Worm (Caenorhabditis elegans): ENCODE data around the gene C33C12.12.
A peak's percentile ranks its signal among the peaks of the same experiment; 100 is the strongest.

Gene C33C12.12

ce11 chrII:2146900-2147375, 23.0 kb downstream of the C33C12.12 start, which contains the start of gene C40A11.2:
Gene C40A11.2 (plus strand): TSS chrII:2146950.
- TF ChIP-seq unc-62 (GFP tag; optimal IDR thresholded peaks at IDR 0.05 in 1 of 2), result peak in 1 of 2 experiments; percentile 52
- no peak for TF ChIP-seq unc-62 (tag; optimal IDR thresholded peaks at IDR 0.05)
- TF ChIP-seq mxl-3 (GFP tag; optimal IDR thresholded peaks at IDR 0.05), result no peak

- TF ChIP-seq nhr-11 (tag; optimal IDR thresholded peaks at IDR 0.05) (no peak), fkh-10 (GFP tag; optimal IDR thresholded peaks at IDR 0.05) (no peak), hif-1 (tag; optimal IDR thresholded peaks at IDR 0.05) (no peak), rbr-2 (tag; optimal IDR thresholded peaks at IDR 0.05) (no peak), php-3 (GFP tag; IDR thresholded peaks at IDR 0.05) (no peak), ama-1 (optimal IDR thresholded peaks at IDR 0.05) (no peak), ceh-62 (tag; optimal IDR thresholded peaks at IDR 0.05) (no peak), lin-13 (GFP tag; optimal IDR thresholded peaks at IDR 0.05) (no peak), unc-39 (tag; optimal IDR thresholded peaks at IDR 0.05) (no peak)
Observed at ce11 chrII:2145566-2145965, 24.4 kb downstream of the C33C12.12 start, which contains the start of gene C40A11.6. Gene C40A11.6 (minus strand): TSS chrII:2145666.

- TF ChIP-seq lin-39 (tag; optimal IDR thresholded peaks at IDR 0.05) (no peak), duxl-1 (tag; optimal IDR thresholded peaks at IDR 0.05; ENCODE audit: poor library complexity) (no peak), unc-62 (GFP tag; optimal IDR thresholded peaks at IDR 0.05 in 1 of 2) (peak in 1 of 2 experiments; percentile 50), unc-62 (tag; optimal IDR thresholded peaks at IDR 0.05) (no peak), snpc-4 (tag; optimal IDR thresholded peaks at IDR 0.05) (no peak)
Observed at ce11 chrII:2140817-2141216, 29.2 kb downstream of the C33C12.12 start, which contains the start of gene C40A11.3. Gene C40A11.3 (plus strand): TSS chrII:2141117.

- TF ChIP-seq hlh-30 (tag; optimal IDR thresholded peaks at IDR 0.05; ENCODE audit: insufficient read depth) (no peak), nhr-41 (GFP tag; IDR thresholded peaks at IDR 0.05) (no peak), lin-15B (tag; optimal IDR thresholded peaks at IDR 0.05) (no peak), nhr-42 (GFP tag; IDR thresholded peaks at IDR 0.05) (no peak), ctbp-1 (GFP tag; IDR thresholded peaks at IDR 0.05) (no peak), zfp-2 (tag; optimal IDR thresholded peaks at IDR 0.05) (no peak), lin-1 (GFP tag; IDR thresholded peaks at IDR 0.05) (no peak), unc-62 (GFP tag; optimal IDR thresholded peaks at IDR 0.05 in 1 of 2) (no peak), unc-62 (tag; optimal IDR thresholded peaks at IDR 0.05) (no peak), lir-3 (tag; optimal IDR thresholded peaks at IDR 0.05) (no peak), lim-7 (GFP tag; IDR thresholded peaks at IDR 0.05) (no peak), madf-5 (GFP tag; IDR thresholded peaks at IDR 0.05) (no peak), tag-97 (GFP tag; IDR thresholded peaks at IDR 0.05) (no peak), dmd-6 (GFP tag; IDR thresholded peaks at IDR 0.05) (no peak), ceh-82 (tag; optimal IDR thresholded peaks at IDR 0.05) (no peak), hmg-1.1 (GFP tag; IDR thresholded peaks at IDR 0.05) (no peak)
Observed at ce11 chrII:2138901-2139300, 31.1 kb downstream of the C33C12.12 start.

- TF ChIP-seq cey-2 (tag; optimal IDR thresholded peaks at IDR 0.05; ENCODE audit: borderline replicate concordance, insufficient read depth), result no peak
- no peak for TF ChIP-seq T20F7.1 (GFP tag; optimal IDR thresholded peaks at IDR 0.05)
- no peak for TF ChIP-seq jun-1 (tag; optimal IDR thresholded peaks at IDR 0.05)
- no peak for TF ChIP-seq daf-8 (GFP tag; IDR thresholded peaks at IDR 0.05)
- TF ChIP-seq nhr-6 (tag; optimal IDR thresholded peaks at IDR 0.05), result no peak
- no peak for TF ChIP-seq lin-29 (GFP tag; IDR thresholded peaks at IDR 0.05)
- TF ChIP-seq ceh-28 (tag; optimal IDR thresholded peaks at IDR 0.05), result no peak
- no peak for TF ChIP-seq daf-12 (tag; optimal IDR thresholded peaks at IDR 0.05)
- no peak for TF ChIP-seq hlh-11 (tag; optimal IDR thresholded peaks at IDR 0.05)
Observed at ce11 chrII:2137235-2137634, 32.8 kb downstream of the C33C12.12 start, which contains the start of gene C40A11.4. Gene C40A11.4 (plus strand): TSS chrII:2137422.

All from whole organism, L4 larva.